Worm (Caenorhabditis elegans): ENCODE data around the gene nas-4.

ce11 chrIII:6464113-6464571 lies 48.7 kb upstream of the nas-4 start:
- TF ChIP-seq nhr-12 (tag; optimal IDR thresholded peaks at IDR 0.05) (no peak), unc-39 (tag; optimal IDR thresholded peaks at IDR 0.05) (no peak), unc-62 (GFP tag; optimal IDR thresholded peaks at IDR 0.05) (no peak), pqm-1 (tag; optimal IDR thresholded peaks at IDR 0.05) (peak; percentile 94)
